Fruit fly (Drosophila melanogaster) whole organism, embryonic: ENCODE data around the gene CG3123.
A peak's percentile ranks its signal among the peaks of the same experiment; 100 is the strongest.

ENCODE experiments used
- Blimp-1 ChIP-seq: fragments of 200-800 bp; sonication (Bioruptor generic); optimal IDR thresholded peaks from 3 replicates; lab custom pipeline; 2018; ENCODE audit warnings: missing biosample characterization, missing genetic modification characterization, mild to moderate bottlenecking, moderate library complexity, missing genetic modification reagents
- Bteb2 ChIP-seq: fragments of 200-800 bp; sonication (Bioruptor generic); optimal IDR thresholded peaks from 2 replicates; lab custom pipeline; 2016; ENCODE audit warnings: missing biosample characterization, missing genetic modification characterization
- CG10462 ChIP-seq: fragments of 200-800 bp; sonication (Bioruptor generic); optimal IDR thresholded peaks from 2 replicates; lab custom pipeline; 2016; ENCODE audit warnings: missing biosample characterization, missing genetic modification characterization
- CG10543 ChIP-seq: fragments of 200-800 bp; sonication (Bioruptor generic); optimal IDR thresholded peaks from 3 replicates; lab custom pipeline; 2017; ENCODE audit warnings: missing biosample characterization, mild to moderate bottlenecking, missing genetic modification characterization, moderate library complexity
- CG11247 ChIP-seq: fragments of 200-800 bp; sonication (Bioruptor generic); IDR thresholded peaks from 2 replicates; pipeline ENCODE4 v1.3.6; 2022; ENCODE audit warnings: missing biosample characterization, missing genetic modification characterization
- CG11504 ChIP-seq: fragments of 200-800 bp; sonication (Bioruptor generic); optimal IDR thresholded peaks from 3 replicates; lab custom pipeline; 2019; ENCODE audit warnings: missing biosample characterization, mild to moderate bottlenecking, missing genetic modification characterization, moderate library complexity
- CG12104 ChIP-seq: fragments of 200-800 bp; sonication (Bioruptor generic); optimal IDR thresholded peaks from 3 replicates; lab custom pipeline; 2016; ENCODE audit warnings: missing biosample characterization, missing genetic modification characterization
- CG12769 ChIP-seq: fragments of 200-800 bp; sonication (Bioruptor generic); optimal IDR thresholded peaks from 2 replicates; lab custom pipeline; 2019; ENCODE audit warnings: missing biosample characterization, mild to moderate bottlenecking, missing genetic modification characterization, moderate library complexity
- CG13894 ChIP-seq: fragments of 200-800 bp; sonication (Bioruptor generic); optimal IDR thresholded peaks from 3 replicates; lab custom pipeline; 2018; ENCODE audit warnings: missing biosample characterization, mild to moderate bottlenecking, missing genetic modification characterization, moderate library complexity
- CG1603 ChIP-seq: fragments of 200-800 bp; sonication (Bioruptor generic); optimal IDR thresholded peaks from 2 replicates; lab custom pipeline; 2019; ENCODE audit warnings: missing biosample characterization, mild to moderate bottlenecking, missing genetic modification characterization, moderate library complexity
- CG17385 ChIP-seq: fragments of 200-800 bp; sonication (Bioruptor generic); optimal IDR thresholded peaks from 3 replicates; lab custom pipeline; 2018; ENCODE audit warnings: missing biosample characterization, mild to moderate bottlenecking, missing genetic modification characterization
- CG17912 ChIP-seq: fragments of 200-800 bp; sonication (Bioruptor generic); optimal IDR thresholded peaks from 2 replicates; lab custom pipeline; 2018; ENCODE audit warnings: missing biosample characterization, mild to moderate bottlenecking, missing genetic modification characterization
- CG31388 ChIP-seq: fragments of 200-800 bp; sonication (Bioruptor generic); optimal IDR thresholded peaks from 2 replicates; lab custom pipeline; 2016; ENCODE audit warnings: missing biosample characterization, missing genetic modification characterization
- CG34422 ChIP-seq: fragments of 200-800 bp; sonication (Bioruptor generic); IDR thresholded peaks from 3 replicates; pipeline ENCODE4 v1.3.6; 2022; ENCODE audit warnings: missing biosample characterization, missing genetic modification characterization
- CG3726 ChIP-seq: fragments of 200-800 bp; sonication (Bioruptor generic); IDR thresholded peaks from 3 replicates; pipeline ENCODE4, ENCODE4 v1.3.6; 2022; ENCODE audit warnings: missing biosample characterization, missing genetic modification characterization
- CG3995 ChIP-seq: fragments of 200-800 bp; sonication (Bioruptor generic); optimal IDR thresholded peaks from 3 replicates; lab custom pipeline; 2016; ENCODE audit warnings: missing biosample characterization, missing genetic modification characterization
- CG6654 ChIP-seq: fragments of 200-800 bp; sonication (Bioruptor generic); optimal IDR thresholded peaks from 2 replicates; lab custom pipeline; 2017; ENCODE audit warnings: missing biosample characterization, mild to moderate bottlenecking, missing genetic modification characterization
- CG7357 ChIP-seq: fragments of 200-800 bp; sonication (Bioruptor generic); IDR thresholded peaks from 3 replicates; pipeline ENCODE4 v1.3.6; 2022; ENCODE audit warnings: missing biosample characterization, missing genetic modification characterization
- CG9797 ChIP-seq: fragments of 200-800 bp; sonication (Bioruptor generic); optimal IDR thresholded peaks from 3 replicates; lab custom pipeline; 2018; ENCODE audit warnings: missing biosample characterization, mild to moderate bottlenecking, missing genetic modification characterization
- Deaf1 ChIP-seq: fragments of 200-800 bp; optimal IDR thresholded peaks from 3 replicates; lab custom pipeline; 2019; ENCODE audit warnings: missing biosample characterization, mild to moderate bottlenecking, missing genetic modification characterization, moderate library complexity
- Dref ChIP-seq: fragments of 200-800 bp; sonication (Bioruptor generic); IDR thresholded peaks from 2 replicates; pipeline ENCODE4 v1.3.6; 2022; ENCODE audit warnings: missing biosample characterization, missing genetic modification characterization
- Hey ChIP-seq: fragments of 200-800 bp; sonication (Bioruptor generic); optimal IDR thresholded peaks from 3 replicates; lab custom pipeline; 2018; ENCODE audit warnings: missing biosample characterization, mild to moderate bottlenecking, missing genetic modification characterization
- Hr3 ChIP-seq: fragments of 200-800 bp; sonication (Bioruptor generic); optimal IDR thresholded peaks from 3 replicates; lab custom pipeline; 2016; ENCODE audit warnings: missing biosample characterization, missing genetic modification characterization
- Lim3 ChIP-seq: fragments of 200-800 bp; sonication (Bioruptor generic); IDR thresholded peaks from 2 replicates; pipeline ENCODE4 v1.3.6; 2022; ENCODE audit warnings: missing biosample characterization, missing genetic modification characterization
- Lpt ChIP-seq: fragments of >200 bp; optimal IDR thresholded peaks from 2 replicates; lab custom pipeline; 2018; ENCODE audit warnings: missing biosample characterization, missing genetic modification characterization
- Sry-δ ChIP-seq: fragments of 200-800 bp; sonication (Bioruptor generic); optimal IDR thresholded peaks from 2 replicates; lab custom pipeline; 2016; ENCODE audit warnings: missing biosample characterization, missing genetic modification characterization
- abd-A ChIP-seq: fragments of 200-800 bp; sonication (Bioruptor generic); optimal IDR thresholded peaks from 3 replicates; lab custom pipeline; 2019; ENCODE audit warnings: missing biosample characterization, mild to moderate bottlenecking, missing genetic modification characterization, moderate library complexity
- ase ChIP-seq: fragments of 200-800 bp; sonication (Bioruptor generic); IDR thresholded peaks from 3 replicates; pipeline ENCODE4 v1.3.6; 2022; ENCODE audit warnings: missing biosample characterization, missing genetic modification characterization
- bigmax ChIP-seq: fragments of 200-800 bp; sonication (Bioruptor generic); optimal IDR thresholded peaks from 2 replicates; lab custom pipeline; 2018; ENCODE audit warnings: missing biosample characterization, mild to moderate bottlenecking, missing genetic modification characterization
- cg ChIP-seq: fragments of 200-800 bp; sonication (Bioruptor generic); optimal IDR thresholded peaks from 3 replicates; lab custom pipeline; 2019; ENCODE audit warnings: missing biosample characterization, mild to moderate bottlenecking, missing genetic modification characterization, moderate library complexity
- chinmo ChIP-seq: fragments of 200-800 bp; sonication (Bioruptor generic); IDR thresholded peaks from 4 replicates; pipeline ENCODE4 v1.3.6; 2022; ENCODE audit warnings: missing biosample characterization, missing genetic modification characterization; ENCODE audit not compliant: partially characterized antibody
- dati ChIP-seq: fragments of 200-800 bp; sonication (Bioruptor generic); IDR thresholded peaks from 2 replicates; pipeline ENCODE4 v1.3.6; 2022; ENCODE audit warnings: missing biosample characterization, missing genetic modification characterization
- gcm ChIP-seq: fragments of 200-800 bp; sonication (Bioruptor generic); optimal IDR thresholded peaks from 2 replicates; lab custom pipeline; 2019; ENCODE audit warnings: missing biosample characterization, mild to moderate bottlenecking, missing genetic modification characterization, moderate library complexity
- gfzf ChIP-seq: fragments of 200-800 bp; sonication (Bioruptor generic); optimal IDR thresholded peaks from 2 replicates; lab custom pipeline; 2016; ENCODE audit warnings: missing biosample characterization, mild to moderate bottlenecking, missing genetic modification characterization, moderate library complexity
- grn ChIP-seq: fragments of 200-800 bp; sonication (Bioruptor generic); optimal IDR thresholded peaks from 3 replicates; lab custom pipeline; 2017; ENCODE audit warnings: missing biosample characterization, missing genetic modification characterization
- hth ChIP-seq: fragments of >200 bp; optimal IDR thresholded peaks from 2 replicates; lab custom pipeline; 2017; ENCODE audit warnings: inconsistent platforms
- jing ChIP-seq: fragments of 200-800 bp; sonication (Bioruptor generic); optimal IDR thresholded peaks from 2 replicates; lab custom pipeline; 2018; ENCODE audit warnings: missing biosample characterization, mild to moderate bottlenecking, missing genetic modification characterization
- kni ChIP-seq: fragments of 200-800 bp; sonication (Bioruptor generic); optimal IDR thresholded peaks from 3 replicates; lab custom pipeline; 2017; ENCODE audit warnings: mild to moderate bottlenecking, missing biosample characterization, missing genetic modification reagents, missing genetic modification characterization
- lola ChIP-seq, 3 experiments: fragments of >200 bp in 2 of 3; fragments of 200-800 bp in 1 of 3; sonication (Bioruptor generic) in 1 of 3; optimal IDR thresholded peaks; 2 replicates each; lab custom pipeline; 2017 to 2019; ENCODE audit warnings: missing biosample characterization in 3 of 3, missing genetic modification characterization in 3 of 3, mild to moderate bottlenecking in 1 of 3, moderate library complexity in 1 of 3
- peb ChIP-seq: fragments of 200-800 bp; sonication (Bioruptor generic); IDR thresholded peaks from 2 replicates; pipeline ENCODE4 v1.3.6; 2022; ENCODE audit warnings: missing biosample characterization, missing genetic modification characterization
- ranshi ChIP-seq: fragments of 200-800 bp; sonication (Bioruptor generic); IDR thresholded peaks from 2 replicates; pipeline ENCODE4 v1.3.6; 2022; ENCODE audit warnings: missing biosample characterization, missing genetic modification characterization
- ro ChIP-seq: fragments of 200-800 bp; sonication (Bioruptor generic); IDR thresholded peaks from 2 replicates; pipeline ENCODE4 v1.3.6; 2022; ENCODE audit warnings: missing biosample characterization, missing genetic modification characterization
- row ChIP-seq: fragments of 200-800 bp; sonication (Bioruptor generic); IDR thresholded peaks from 3 replicates; pipeline ENCODE4 v1.3.6; 2022; ENCODE audit warnings: missing biosample characterization, missing genetic modification characterization
- sd ChIP-seq: fragments of 200-800 bp; sonication (Bioruptor generic); optimal IDR thresholded peaks from 3 replicates; lab custom pipeline; 2018; ENCODE audit warnings: missing biosample characterization, mild to moderate bottlenecking, missing genetic modification characterization, moderate library complexity
- sqz ChIP-seq: fragments of 200-800 bp; sonication (Bioruptor generic); optimal IDR thresholded peaks from 3 replicates; lab custom pipeline; 2018; ENCODE audit warnings: missing biosample characterization, mild to moderate bottlenecking, missing genetic modification characterization
- tin ChIP-seq: fragments of 200-800 bp; sonication (Bioruptor generic); optimal IDR thresholded peaks from 3 replicates; lab custom pipeline; 2016; ENCODE audit warnings: missing biosample characterization, missing genetic modification characterization
- vvl ChIP-seq: fragments of 200-800 bp; sonication (Bioruptor generic); IDR thresholded peaks from 2 replicates; pipeline ENCODE4 v1.3.6; 2022; ENCODE audit warnings: missing biosample characterization, missing genetic modification characterization

The CG3123 gene

DNA sequence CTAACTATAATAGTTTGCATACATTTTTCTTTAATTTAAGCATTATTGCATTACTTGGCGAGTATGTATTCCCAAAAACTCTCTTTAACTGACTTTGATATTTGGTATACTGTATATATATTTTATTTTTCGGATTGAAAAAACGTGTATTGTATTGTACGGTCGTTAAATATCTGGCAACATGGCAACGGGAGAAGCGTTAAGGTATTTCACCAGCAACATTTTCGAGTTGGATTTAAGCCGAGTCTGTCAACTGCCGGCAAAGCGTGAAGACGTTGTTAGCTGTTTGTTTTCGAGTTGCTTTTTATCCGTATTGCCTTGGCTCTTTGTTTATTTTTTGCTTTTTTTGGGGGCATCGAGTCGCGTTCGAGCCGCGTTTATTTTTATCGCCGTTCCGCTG is 14.5 kb upstream of the CG3123 start, which contains the start of gene CG2975:
TSS of gene CG2975 (plus strand) at position 275 of the 400 bp plus-strand sequence.
- TF ChIP-seq sd (tag; lab: Kevin White, UChicago), result no peak
- TF ChIP-seq gfzf (GFP tag; lab: Kevin White, UChicago), result peak; percentile 31
- no peak for TF ChIP-seq jing (GFP tag; lab: Kevin White, UChicago)
- TF ChIP-seq CG11504, result peak; percentile 94
- 0 out of 2 replicates have a peak, but pooled peaks have one; percentile 21 for TF ChIP-seq ranshi (GFP tag; lab: Robert Waterston, UW)
- peak; percentile 56 for TF ChIP-seq CG10543 (GFP tag; lab: Kevin White, UChicago)
- 0 out of 3 replicates have a peak, but pooled peaks have one; percentile 24 for TF ChIP-seq row (GFP tag; lab: Robert Waterston, UW)
- peak; percentile 33 for TF ChIP-seq kni
- no peak for TF ChIP-seq Bteb2
- no peak for TF ChIP-seq Hr3 (GFP tag; lab: Kevin White, UChicago)
- TF ChIP-seq Hey (tag; lab: Kevin White, UChicago), result no peak
- TF ChIP-seq sqz (GFP tag; lab: Kevin White, UChicago), result peak; percentile 17

DNA sequence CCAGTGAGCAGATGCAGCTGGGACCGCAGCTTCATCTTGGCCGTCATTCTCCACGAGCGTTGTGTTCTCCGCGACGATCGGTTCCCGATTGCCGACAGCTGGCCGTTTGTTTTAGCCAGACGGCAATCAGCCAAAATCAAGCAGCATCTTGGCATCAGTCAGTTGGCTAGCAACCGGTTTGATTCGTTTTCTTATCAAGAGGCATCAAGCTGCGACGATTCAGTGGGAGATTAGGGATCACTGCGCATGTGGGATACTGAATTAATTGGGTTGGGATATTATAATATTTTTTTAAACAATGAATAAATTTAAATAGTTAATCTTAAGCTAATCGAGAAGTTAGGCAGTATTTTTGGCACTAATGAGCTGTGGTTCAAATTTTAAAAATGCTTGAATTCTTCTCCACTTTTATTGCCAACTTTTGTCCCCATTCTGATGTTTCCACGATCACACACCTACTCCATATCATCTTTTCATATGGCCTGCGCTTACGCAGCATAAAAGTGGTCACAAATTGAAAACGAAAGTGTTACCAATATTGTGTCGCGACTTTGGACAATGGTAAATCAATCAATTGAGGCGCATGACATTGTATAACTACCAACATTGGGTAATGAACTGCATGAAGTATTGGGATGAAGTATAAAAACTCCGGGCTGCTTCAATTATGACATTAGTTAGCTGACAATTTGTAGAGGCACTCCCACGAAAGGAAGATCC is 12.6 kb upstream of the CG3123 start, which contains the start of the genes CG3119 and Cpr23B:
TSS of gene CG3119 (minus strand) at position 92 of the 720 bp plus-strand sequence.
TSS of gene Cpr23B (plus strand) at position 670 of the 720 bp plus-strand sequence.
- TF ChIP-seq dati (GFP tag; lab: Robert Waterston, UW), result no peak
- TF ChIP-seq CG12769 (tag; lab: Kevin White, UChicago), result peak; percentile 79
- peak; percentile 40 for TF ChIP-seq abd-A (tag; lab: Kevin White, UChicago)
- no peak for TF ChIP-seq peb (GFP tag; lab: Robert Waterston, UW)
- TF ChIP-seq cg (GFP tag; lab: Kevin White, UChicago), result no peak
- peak; percentile 56 for TF ChIP-seq Blimp-1
- no peak for TF ChIP-seq lola (GFP tag; optimal IDR thresholded peaks at IDR 0.05; lab: Kevin White, UChicago)
- TF ChIP-seq vvl, result peak; percentile 29; the same call in 1 of the 2 replicates
- TF ChIP-seq CG1603, result no peak
- TF ChIP-seq CG11247 (GFP tag; lab: Robert Waterston, UW), result no peak
- TF ChIP-seq ro (GFP tag; lab: Robert Waterston, UW), result no peak
- peak; percentile 12 for TF ChIP-seq CG13894 (tag; lab: Kevin White, UChicago)
- peak; percentile 51; the same call in 1 of the 4 replicates for TF ChIP-seq chinmo
- no peak for TF ChIP-seq bigmax
- TF ChIP-seq CG9797 (GFP tag; lab: Kevin White, UChicago), result no peak
- TF ChIP-seq CG17912 (GFP tag; lab: Kevin White, UChicago), result no peak
- peak; percentile 85 for TF ChIP-seq grn (GFP tag; lab: Kevin White, UChicago)
- peak; percentile 44 for TF ChIP-seq Deaf1 (tag; lab: Kevin White, UChicago)

DNA sequence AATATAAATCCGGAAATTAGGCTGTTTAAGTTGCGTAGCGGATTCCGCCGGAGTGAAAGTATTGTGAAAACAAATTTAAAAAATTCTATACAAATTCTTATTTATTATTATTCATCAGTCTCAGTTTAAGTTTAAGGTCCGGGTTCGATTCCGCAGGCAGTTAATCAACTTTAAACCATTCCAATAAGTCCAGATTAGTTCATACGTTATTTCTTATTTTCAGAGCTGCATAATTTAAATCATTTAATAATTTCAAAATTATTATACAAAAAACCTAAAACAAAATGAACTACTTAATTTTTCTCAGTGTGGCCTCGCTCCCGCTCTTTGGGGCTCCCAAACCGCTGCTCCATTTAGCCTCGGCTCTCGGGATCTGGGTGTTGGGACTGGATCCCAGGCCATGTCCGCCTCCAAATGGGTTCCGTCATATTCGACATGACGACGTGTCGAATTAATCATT is 5.1 kb upstream of the CG3123 start:
- TF ChIP-seq tin (GFP tag; lab: Kevin White, UChicago) (peak; percentile 89), Dref (GFP tag; lab: Robert Waterston, UW) (no peak), gcm (peak; percentile 89), Sry-δ (GFP tag; lab: Kevin White, UChicago) (peak; percentile 8), CG31388 (GFP tag; lab: Kevin White, UChicago) (peak; percentile 41), ase (GFP tag; lab: Robert Waterston, UW) (peak; percentile 64; the same call in 1 of the 3 replicates), Lpt (GFP tag; lab: Kevin White, UChicago) (no peak), CG12104 (peak; percentile 91), Bteb2 (peak; percentile 66), CG6654 (GFP tag; lab: Kevin White, UChicago) (peak; percentile 72), CG17385 (peak; percentile 88), CG7357 (GFP tag; lab: Robert Waterston, UW) (peak; percentile 81), Lim3 (GFP tag; lab: Robert Waterston, UW) (no peak), hth (lab: Kevin White, UChicago) (no peak), CG3726 (GFP tag; lab: Robert Waterston, UW) (no peak), CG3995 (peak; percentile 33), peb (GFP tag; lab: Robert Waterston, UW) (peak; percentile 64), CG10462 (GFP tag; lab: Kevin White, UChicago) (peak; percentile 65), CG34422 (peak; percentile 69; the same call in 2 of the 3 replicates)
